Fruit fly (Drosophila melanogaster) whole organism, prepupa: ENCODE measurements around the gene Zpr1.

Experiments used
- CG10669 ChIP-seq: fragments of 200-800 bp; sonication (Bioruptor generic); optimal IDR thresholded peaks from 3 replicates; lab custom pipeline; 2018; ENCODE audit warnings: missing biosample characterization, mild to moderate bottlenecking, missing genetic modification characterization, moderate library complexity
- CG11294 ChIP-seq: fragments of 200-800 bp; sonication (Bioruptor generic); IDR thresholded peaks from 2 replicates; pipeline ENCODE4 v1.3.6; 2022; ENCODE audit warnings: missing biosample characterization, missing genetic modification characterization
- CG11762 ChIP-seq: fragments of 200-800 bp; sonication (Bioruptor generic); optimal IDR thresholded peaks from 3 replicates; lab custom pipeline; 2016; ENCODE audit warnings: missing biosample characterization, missing genetic modification characterization; ENCODE audit not compliant: insufficient read depth
- CG11902 ChIP-seq: fragments of 200-800 bp; sonication (Bioruptor generic); optimal IDR thresholded peaks from 3 replicates; lab custom pipeline; 2016; ENCODE audit warnings: missing biosample characterization, missing genetic modification characterization
- CG15336 ChIP-seq: fragments of 200-800 bp; sonication (Bioruptor generic); IDR thresholded peaks from 2 replicates; pipeline ENCODE4 v1.3.6; 2022; ENCODE audit warnings: missing biosample characterization, missing genetic modification characterization
- CG6163 ChIP-seq: fragments of 200-800 bp; sonication (Bioruptor generic); IDR thresholded peaks from 3 replicates; pipeline ENCODE4 v1.3.6; 2022; ENCODE audit warnings: missing biosample characterization, missing genetic modification characterization
- CG7368 ChIP-seq: fragments of 200-800 bp; sonication (Bioruptor generic); optimal IDR thresholded peaks from 3 replicates; lab custom pipeline; 2016; ENCODE audit warnings: missing biosample characterization, missing genetic modification characterization
- CG8319 ChIP-seq: fragments of 200-800 bp; sonication (Bioruptor generic); optimal IDR thresholded peaks from 3 replicates; lab custom pipeline; 2016; ENCODE audit warnings: missing biosample characterization, missing genetic modification characterization
- CG8632 ChIP-seq: fragments of 200-800 bp; sonication (Bioruptor generic); optimal IDR thresholded peaks from 3 replicates; lab custom pipeline; 2016; ENCODE audit warnings: missing biosample characterization, missing genetic modification characterization
- Eip78C ChIP-seq: fragments of 200-800 bp; sonication (Bioruptor generic); peaks from one replicate; lab custom pipeline; 2016; ENCODE audit warnings: missing biosample characterization, missing genetic modification characterization
- Eip93F ChIP-seq: fragments of 200-800 bp; sonication (Bioruptor generic); optimal IDR thresholded peaks from 2 replicates; lab custom pipeline; 2016; ENCODE audit warnings: missing biosample characterization, mild to moderate bottlenecking, missing genetic modification characterization
- acj6 ChIP-seq: fragments of 200-800 bp; sonication (Bioruptor generic); optimal IDR thresholded peaks from 3 replicates; lab custom pipeline; 2016; ENCODE audit warnings: missing biosample characterization, missing genetic modification characterization
- dsx ChIP-seq: fragments of 200-800 bp; optimal IDR thresholded peaks from 3 replicates; lab custom pipeline; 2019; ENCODE audit warnings: missing biosample characterization, mild to moderate bottlenecking, missing genetic modification characterization, moderate library complexity; ENCODE audit not compliant: poor library complexity, severe bottlenecking
- esn ChIP-seq: fragments of 200-800 bp; sonication (Bioruptor generic); optimal IDR thresholded peaks from 2 replicates; lab custom pipeline; 2016; ENCODE audit warnings: missing biosample characterization, mild to moderate bottlenecking, missing genetic modification characterization, moderate library complexity
- topi ChIP-seq: fragments of 200-800 bp; sonication (Bioruptor generic); optimal IDR thresholded peaks from 3 replicates; lab custom pipeline; 2016; ENCODE audit warnings: missing biosample characterization, missing genetic modification characterization

Zpr1 gene

dm6 chrX:9117831-9118230 lies 44.1 kb downstream of the Zpr1 start:
- TF ChIP-seq CG11762 (GFP tag; lab: Kevin White, UChicago) (no peak), CG15336 (GFP tag; lab: Robert Waterston, UW) (no peak)

- TF ChIP-seq CG10669 = no peak
- no peak for TF ChIP-seq CG11902 (GFP tag; lab: Kevin White, UChicago)
- TF ChIP-seq topi = no peak
- TF ChIP-seq CG7368 (GFP tag; lab: Kevin White, UChicago) = no peak
- no peak for TF ChIP-seq Eip93F (GFP tag; lab: Kevin White, UChicago)
- no peak for TF ChIP-seq CG8319 (GFP tag; lab: Kevin White, UChicago)
- TF ChIP-seq esn (GFP tag; lab: Kevin White, UChicago) = no peak
- no peak for TF ChIP-seq CG11294
- no peak for TF ChIP-seq acj6 (GFP tag; lab: Kevin White, UChicago)
- no peak for TF ChIP-seq CG6163 (GFP tag; lab: Robert Waterston, UW)
- peak; percentile 40 for TF ChIP-seq Eip78C (GFP tag; lab: Kevin White, UChicago)
- TF ChIP-seq dsx (GFP tag; lab: Kevin White, UChicago) = peak; percentile 91
- TF ChIP-seq CG8632 (GFP tag; lab: Kevin White, UChicago) = no peak
Observed at dm6 chrX:9110155-9110909, 51.6 kb downstream of the Zpr1 start.
